Fruit fly (Drosophila melanogaster) Kc167 (cell line): ENCODE results near the gene Tis11.

Source experiments
- Myc ChIP-seq: fragments of >200 bp; optimal IDR thresholded peaks from 2 replicates; lab custom pipeline; 2017; ENCODE audit warnings: missing external identifiers
- h ChIP-seq: fragments of >200 bp; optimal IDR thresholded peaks from 3 replicates; lab custom pipeline; 2018; ENCODE audit warnings: missing external identifiers

- TF ChIP-seq Myc (lab: Kevin White, UChicago): no peak
- TF ChIP-seq h (lab: Kevin White, UChicago): no peak
Observed at dm6 chrX:12621640-12622039, 37.6 kb upstream of the Tis11 start.
